Fruit fly (Drosophila melanogaster): Measurements from ENCODE around the gene Mitofilin.

Gene Mitofilin

dm6 chr3R:22025320-22025719, 2.2 kb upstream of the Mitofilin start, which contains the start of gene CG6028 (continued):
- TF ChIP-seq CG10654 (GFP tag; optimal IDR thresholded peaks at IDR 0.05) (no peak), Elba2 (GFP tag; optimal IDR thresholded peaks at IDR 0.05) (no peak), Dek (tag; optimal IDR thresholded peaks at IDR 0.05) (no peak), bbx (GFP tag; IDR thresholded peaks at IDR 0.05; ENCODE audit: partially characterized antibody) (peak; percentile 33; the same call in 1 of the 2 replicates), knrl (GFP tag; IDR thresholded peaks at IDR 0.05; ENCODE audit: partially characterized antibody) (no peak), CG8281 (tag; optimal IDR thresholded peaks at IDR 0.05) (no peak), CG13424 (tag; optimal IDR thresholded peaks at IDR 0.05) (peak; percentile 22), NfI (GFP tag; optimal IDR thresholded peaks at IDR 0.05) (peak; percentile 39), dmrt11E (tag; optimal IDR thresholded peaks at IDR 0.05) (no peak), hth (optimal IDR thresholded peaks at IDR 0.05) (no peak), ase (GFP tag; IDR thresholded peaks at IDR 0.05) (0 out of 3 replicates have a peak, but pooled peaks have one; percentile 11), CG18764 (GFP tag; optimal IDR thresholded peaks at IDR 0.05) (peak; percentile 2), CG9727 (GFP tag; optimal IDR thresholded peaks at IDR 0.05) (no peak), exex (tag; optimal IDR thresholded peaks at IDR 0.05) (peak; percentile 45), ash1 (GFP tag; optimal IDR thresholded peaks at IDR 0.05) (no peak), Dp (GFP tag; optimal IDR thresholded peaks at IDR 0.05) (no peak), CG18262 (tag; optimal IDR thresholded peaks at IDR 0.05) (peak; percentile 17), Poxn (GFP tag; IDR thresholded peaks at IDR 0.05) (no peak), CG17385 (GFP tag; optimal IDR thresholded peaks at IDR 0.05) (peak; percentile 5), CG6683 (GFP tag; optimal IDR thresholded peaks at IDR 0.05) (no peak), tin (GFP tag; optimal IDR thresholded peaks at IDR 0.05) (peak; percentile 2), Bgb (GFP tag; IDR thresholded peaks at IDR 0.05; ENCODE audit: partially characterized antibody) (no peak), Mrtf (GFP tag; IDR thresholded peaks at IDR 0.05) (no peak), Gsc (GFP tag; IDR thresholded peaks at IDR 0.05) (no peak), HLHmδ (GFP tag; optimal IDR thresholded peaks at IDR 0.05) (no peak), nerfin-2 (GFP tag; IDR thresholded peaks at IDR 0.05; ENCODE audit: partially characterized antibody) (no peak), ems (GFP tag; optimal IDR thresholded peaks at IDR 0.05) (peak; percentile 36), twi (tag; optimal IDR thresholded peaks at IDR 0.05) (no peak), CG18619 (GFP tag; optimal IDR thresholded peaks at IDR 0.05) (no peak), CG9932 (GFP tag; IDR thresholded peaks at IDR 0.05) (peak; percentile 44; the same call in 1 of the 2 replicates), CG2120 (GFP tag; optimal IDR thresholded peaks at IDR 0.05) (peak; percentile 60), CG11247 (GFP tag; IDR thresholded peaks at IDR 0.05) (no peak), CG6689 (GFP tag; IDR thresholded peaks at IDR 0.05) (no peak), CG7786 (GFP tag; optimal IDR thresholded peaks at IDR 0.05) (no peak), CG6854 (GFP tag; optimal IDR thresholded peaks at IDR 0.05) (no peak), ken (GFP tag; IDR thresholded peaks at IDR 0.05) (no peak; the same call in 2 of the 3 replicates), grau (tag; optimal IDR thresholded peaks at IDR 0.05) (peak; percentile 18), sisA (GFP tag; IDR thresholded peaks at IDR 0.05) (no peak), CG4617 (GFP tag; optimal IDR thresholded peaks at IDR 0.05; ENCODE audit: borderline replicate concordance) (no peak), schlank (tag; optimal IDR thresholded peaks at IDR 0.05) (no peak), CG15601 (tag; optimal IDR thresholded peaks at IDR 0.05) (no peak), CG34422 (GFP tag; IDR thresholded peaks at IDR 0.05) (0 out of 3 replicates have a peak, but pooled peaks have one; percentile 24), Atf6 (GFP tag; IDR thresholded peaks at IDR 0.05) (peak; percentile 35; the same call in 1 of the 2 replicates), CG7372 (GFP tag; IDR thresholded peaks at IDR 0.05) (no peak), Dll (GFP tag; IDR thresholded peaks at IDR 0.05; ENCODE audit: partially characterized antibody) (peak; percentile 29; the same call in 2 of the 4 replicates), CHES-1-like (GFP tag; optimal IDR thresholded peaks at IDR 0.05) (peak; percentile 16), CG13296 (GFP tag; optimal IDR thresholded peaks at IDR 0.05) (peak; percentile 10), sob (GFP tag; IDR thresholded peaks at IDR 0.05) (peak; percentile 52), Max (GFP tag; optimal IDR thresholded peaks at IDR 0.05) (no peak), Ets65A (GFP tag) (peak; percentile 51), fru (optimal IDR thresholded peaks at IDR 0.05) (no peak), B-H2 (GFP tag; optimal IDR thresholded peaks at IDR 0.05) (peak; percentile 56)

Measured in whole organism, embryonic.